Worm (Caenorhabditis elegans) whole organism, L3 larva: ENCODE measurements around the gene Y54G2A.72.

Experiments
- R02D3.7 ChIP-seq: fragments of 150-350 bp; optimal IDR thresholded peaks from 2 replicates; lab custom pipeline; 2014; ENCODE audit warnings: missing biosample characterization, missing genetic modification characterization
- ZK546.5 ChIP-seq: sonication (generic microtip); optimal IDR thresholded peaks from 2 replicates; lab custom pipeline; 2017; ENCODE audit warnings: missing biosample characterization, missing genetic modification characterization
- aly-2 ChIP-seq: fragments of 150-350 bp; optimal IDR thresholded peaks from 2 replicates; lab custom pipeline; 2014; ENCODE audit warnings: missing biosample characterization, missing genetic modification characterization
- ama-1 ChIP-seq: fragments of 150-350 bp; optimal IDR thresholded peaks from 2 replicates; lab custom pipeline; 2018
- ceh-16 ChIP-seq: sonication (generic microtip); optimal IDR thresholded peaks from 2 replicates; lab custom pipeline; 2017; ENCODE audit warnings: missing biosample characterization, missing genetic modification characterization
- ceh-28 ChIP-seq: fragments of 150-350 bp; optimal IDR thresholded peaks from 2 replicates; lab custom pipeline; 2014; ENCODE audit warnings: missing biosample characterization, missing genetic modification reagents, missing genetic modification characterization
- ceh-82 ChIP-seq: fragments of 150-350 bp; optimal IDR thresholded peaks from 2 replicates; lab custom pipeline; 2014; ENCODE audit warnings: missing biosample characterization, missing genetic modification characterization
- ceh-9 ChIP-seq: sonication (generic microtip); optimal IDR thresholded peaks from 2 replicates; lab custom pipeline; 2018; ENCODE audit warnings: missing biosample characterization, missing genetic modification characterization
- egl-27 ChIP-seq: sonication (generic microtip); optimal IDR thresholded peaks from 4 replicates; lab custom pipeline; 2017; ENCODE audit warnings: missing biosample characterization, missing genetic modification reagents, missing genetic modification characterization
- elt-1 ChIP-seq: fragments of 150-350 bp; optimal IDR thresholded peaks from 2 replicates; lab custom pipeline; 2014; ENCODE audit warnings: missing biosample characterization, missing genetic modification characterization
- elt-2 ChIP-seq: sonication (generic microtip); optimal IDR thresholded peaks from 2 replicates; lab custom pipeline; 2016; ENCODE audit warnings: missing genetic modification reagents, mild to moderate bottlenecking, missing genetic modification characterization, missing compliant biosample characterization
- elt-3 ChIP-seq, 3 experiments: fragments of 150-350 bp in 1 of 3; sonication (generic microtip) in 2 of 3; optimal IDR thresholded peaks; 2 replicates in 2 of 3; 4 replicates in 1 of 3; lab custom pipeline; 2014 to 2017; ENCODE audit warnings: missing biosample characterization in 3 of 3, missing genetic modification characterization in 3 of 3
- fos-1 ChIP-seq: fragments of 150-350 bp; optimal IDR thresholded peaks from 2 replicates; lab custom pipeline; 2014; ENCODE audit warnings: missing biosample characterization, missing genetic modification characterization
- hmg-11 ChIP-seq: sonication (generic microtip); optimal IDR thresholded peaks from 2 replicates; lab custom pipeline; 2016; ENCODE audit warnings: missing genetic modification characterization, missing compliant biosample characterization
- jun-1 ChIP-seq: fragments of 150-350 bp; optimal IDR thresholded peaks from 2 replicates; lab custom pipeline; 2014; ENCODE audit warnings: missing biosample characterization, missing genetic modification reagents, missing genetic modification characterization
- lin-15B ChIP-seq: fragments of 150-350 bp; optimal IDR thresholded peaks from 2 replicates; lab custom pipeline; 2014; ENCODE audit warnings: missing biosample characterization, missing genetic modification characterization
- lin-39 ChIP-seq: fragments of 150-350 bp; optimal IDR thresholded peaks from 2 replicates; lab custom pipeline; 2018; ENCODE audit warnings: missing biosample characterization, missing genetic modification reagents, missing genetic modification characterization
- lsy-12 ChIP-seq: sonication (generic microtip); optimal IDR thresholded peaks from 2 replicates; lab custom pipeline; 2016; ENCODE audit warnings: mild to moderate bottlenecking, missing genetic modification characterization, missing compliant biosample characterization
- mdl-1 ChIP-seq: fragments of 150-350 bp; optimal IDR thresholded peaks from 2 replicates; lab custom pipeline; 2014; ENCODE audit warnings: missing biosample characterization, missing genetic modification characterization
- mml-1 ChIP-seq: fragments of 150-350 bp; sonication (generic microtip); optimal IDR thresholded peaks from 3 replicates; lab custom pipeline; 2014; ENCODE audit warnings: missing biosample characterization, missing genetic modification characterization
- nfya-1 ChIP-seq: sonication (generic microtip); optimal IDR thresholded peaks from 2 replicates; lab custom pipeline; 2017; ENCODE audit warnings: missing genetic modification characterization, mild to moderate bottlenecking, missing compliant biosample characterization, antibody characterized with exemption, moderate library complexity; ENCODE audit not compliant: insufficient read depth
- nhr-11 ChIP-seq: fragments of 150-350 bp; optimal IDR thresholded peaks from 2 replicates; lab custom pipeline; 2014; ENCODE audit warnings: missing biosample characterization, missing genetic modification characterization
- nhr-12 ChIP-seq: fragments of 150-350 bp; optimal IDR thresholded peaks from 2 replicates; lab custom pipeline; 2014; ENCODE audit warnings: missing biosample characterization, missing genetic modification characterization
- nhr-23 ChIP-seq: fragments of 150-350 bp; optimal IDR thresholded peaks from 2 replicates; lab custom pipeline; 2014; ENCODE audit warnings: missing biosample characterization, missing genetic modification reagents, missing genetic modification characterization
- nhr-237 ChIP-seq: fragments of 150-350 bp; optimal IDR thresholded peaks from 2 replicates; lab custom pipeline; 2014; ENCODE audit warnings: missing biosample characterization, missing genetic modification characterization
- nhr-25 ChIP-seq: sonication (generic microtip); optimal IDR thresholded peaks from 2 replicates; lab custom pipeline; 2017; ENCODE audit warnings: missing biosample characterization, missing genetic modification characterization
- nhr-28 ChIP-seq: fragments of 150-350 bp; optimal IDR thresholded peaks from 2 replicates; lab custom pipeline; 2014; ENCODE audit warnings: missing biosample characterization, missing genetic modification characterization
- nhr-43 ChIP-seq: sonication (generic microtip); optimal IDR thresholded peaks from 2 replicates; lab custom pipeline; 2016; ENCODE audit warnings: mild to moderate bottlenecking, missing genetic modification characterization, missing compliant biosample characterization; ENCODE audit not compliant: poor library complexity, severe bottlenecking
- nhr-67 ChIP-seq: fragments of 150-350 bp; optimal IDR thresholded peaks from 2 replicates; lab custom pipeline; 2014; ENCODE audit warnings: missing biosample characterization, missing genetic modification characterization
- nhr-76 ChIP-seq: fragments of 150-350 bp; sonication (generic microtip); optimal IDR thresholded peaks from 5 replicates; lab custom pipeline; 2014; ENCODE audit warnings: missing biosample characterization, missing genetic modification characterization
- nhr-77 ChIP-seq: fragments of 150-350 bp; optimal IDR thresholded peaks from 2 replicates; lab custom pipeline; 2014; ENCODE audit warnings: missing biosample characterization, missing genetic modification characterization
- pha-4 ChIP-seq: fragments of 150-350 bp; optimal IDR thresholded peaks from 2 replicates; lab custom pipeline; 2014; ENCODE audit warnings: missing biosample characterization, missing genetic modification reagents, missing genetic modification characterization
- pqm-1 ChIP-seq: fragments of 150-350 bp; optimal IDR thresholded peaks from 2 replicates; lab custom pipeline; 2017; ENCODE audit warnings: missing biosample characterization, missing genetic modification characterization, inconsistent platforms
- sea-2 ChIP-seq: fragments of 150-350 bp; sonication (generic microtip); optimal IDR thresholded peaks from 4 replicates; lab custom pipeline; 2014; ENCODE audit warnings: missing biosample characterization, missing genetic modification reagents, missing genetic modification characterization
- skn-1 ChIP-seq: fragments of 150-350 bp; optimal IDR thresholded peaks from 2 replicates; lab custom pipeline; 2014; ENCODE audit warnings: missing biosample characterization, missing genetic modification characterization
- snpc-4 ChIP-seq: fragments of 150-350 bp; optimal IDR thresholded peaks from 2 replicates; lab custom pipeline; 2014; ENCODE audit warnings: missing biosample characterization, missing genetic modification characterization
- tbx-2 ChIP-seq: sonication (generic microtip); optimal IDR thresholded peaks from 2 replicates; lab custom pipeline; 2016; ENCODE audit warnings: mild to moderate bottlenecking, missing genetic modification characterization, missing compliant biosample characterization
- unc-62 ChIP-seq: fragments of 150-350 bp; sonication (generic microtip); optimal IDR thresholded peaks from 4 replicates; lab custom pipeline; 2014; ENCODE audit warnings: missing biosample characterization, missing genetic modification reagents, missing genetic modification characterization
- ztf-11 ChIP-seq: fragments of 150-350 bp; optimal IDR thresholded peaks from 2 replicates; lab custom pipeline; 2014; ENCODE audit warnings: missing biosample characterization, missing genetic modification characterization
- ztf-4 ChIP-seq: fragments of 150-350 bp; optimal IDR thresholded peaks from 2 replicates; lab custom pipeline; 2014; ENCODE audit warnings: missing biosample characterization, missing genetic modification characterization

Gene Y54G2A.72

ce11 chrIV:2802193-2802592 lies 24.3 kb downstream of the Y54G2A.72 start:
- no peak for TF ChIP-seq hmg-11 (tag; lab: Kevin White, UChicago)
- TF ChIP-seq elt-2 (tag; lab: Kevin White, UChicago), result peak; percentile 6
- TF ChIP-seq pha-4 (tag; lab: Kevin White, UChicago), result peak; percentile 12
- TF ChIP-seq nfya-1, result peak; percentile 2

- TF ChIP-seq nhr-43 (no peak), lin-15B (tag; lab: Kevin White, UChicago) (no peak), ceh-16 (tag; lab: Kevin White, UChicago) (no peak), snpc-4 (tag; lab: Kevin White, UChicago) (no peak), ztf-11 (tag; lab: Kevin White, UChicago) (no peak), skn-1 (tag; lab: Kevin White, UChicago) (no peak), nfya-1 (no peak), unc-62 (GFP tag; lab: Kevin White, UChicago) (no peak), pqm-1 (tag; lab: Kevin White, UChicago) (no peak)
These were observed 25.7 kb downstream of the Y54G2A.72 start, which contains the start of gene Y54G2A.32 for ce11 chrIV:2803652-2804051. TSS of gene Y54G2A.32 (plus strand) at chrIV:2803952.

ce11 chrIV:2805525-2805924 lies 27.6 kb downstream of the Y54G2A.72 start, which contains the start of gene Y54G2A.45:
TSS of gene Y54G2A.45 (plus strand) at chrIV:2805857.
- TF ChIP-seq jun-1, result peak; percentile 64
- no peak for TF ChIP-seq elt-1 (tag; lab: Kevin White, UChicago)
- no peak for TF ChIP-seq R02D3.7 (tag; lab: Kevin White, UChicago)
- TF ChIP-seq nfya-1, result peak; percentile 31
- TF ChIP-seq lsy-12 (tag; lab: Kevin White, UChicago), result peak; percentile 24
- no peak for TF ChIP-seq sea-2 (GFP tag; lab: Kevin White, UChicago)
- TF ChIP-seq ceh-9, result no peak
- no peak for TF ChIP-seq mml-1
- TF ChIP-seq ztf-4 (tag; lab: Kevin White, UChicago), result no peak
- no peak for TF ChIP-seq aly-2 (tag; lab: Kevin White, UChicago)
- TF ChIP-seq nhr-25 (tag; lab: Kevin White, UChicago), result no peak
- no peak for TF ChIP-seq fos-1
- no peak for TF ChIP-seq nhr-76
- TF ChIP-seq nhr-43, result peak; percentile 31
- peak; percentile 30 for TF ChIP-seq hmg-11 (tag; lab: Kevin White, UChicago)
- TF ChIP-seq nhr-77 (tag; lab: Kevin White, UChicago), result no peak
- TF ChIP-seq skn-1 (tag; lab: Kevin White, UChicago), result peak; percentile 83
- no peak for TF ChIP-seq egl-27
- TF ChIP-seq pqm-1 (tag; lab: Kevin White, UChicago), result peak; percentile 81
- TF ChIP-seq lin-39 (tag; lab: Kevin White, UChicago), result peak; percentile 10
- peak; percentile 40 for TF ChIP-seq pha-4 (tag; lab: Kevin White, UChicago)
- no peak for TF ChIP-seq nhr-237 (tag; lab: Kevin White, UChicago)
- no peak for TF ChIP-seq nhr-28 (tag; lab: Kevin White, UChicago)
- no peak for TF ChIP-seq elt-3 (tag; optimal IDR thresholded peaks at IDR 0.05; lab: Kevin White, UChicago)
- TF ChIP-seq ZK546.5 (tag; lab: Kevin White, UChicago), result no peak
- no peak for TF ChIP-seq nhr-67 (tag; lab: Kevin White, UChicago)
- TF ChIP-seq nhr-23 (tag; lab: Kevin White, UChicago), result no peak
- TF ChIP-seq nhr-12 (tag; lab: Kevin White, UChicago), result no peak
- no peak for TF ChIP-seq ama-1 (lab: Kevin White, UChicago)
- peak; percentile 89 for TF ChIP-seq elt-2 (tag; lab: Kevin White, UChicago)
- TF ChIP-seq lin-15B (tag; lab: Kevin White, UChicago), result peak; percentile 6
- TF ChIP-seq ceh-82 (tag; lab: Kevin White, UChicago), result no peak
- TF ChIP-seq ztf-11 (tag; lab: Kevin White, UChicago), result no peak
- no peak for TF ChIP-seq nhr-11 (tag; lab: Kevin White, UChicago)
- TF ChIP-seq mdl-1 (tag; lab: Kevin White, UChicago), result no peak
- TF ChIP-seq tbx-2 (tag; lab: Kevin White, UChicago), result peak; percentile 29
- no peak for TF ChIP-seq ceh-28 (tag; lab: Kevin White, UChicago)
- TF ChIP-seq ceh-16 (tag; lab: Kevin White, UChicago), result no peak
